Fruit fly (Drosophila melanogaster) whole organism, embryonic: ENCODE data around the gene retinin.

Experiments used
- Asciz ChIP-seq: fragments of 200-800 bp; sonication (Bioruptor generic); optimal IDR thresholded peaks from 2 replicates; lab custom pipeline; 2017; ENCODE audit warnings: missing biosample characterization, mild to moderate bottlenecking, missing genetic modification characterization, missing genetic modification reagents
- Atf6 ChIP-seq: fragments of 200-800 bp; sonication (Bioruptor generic); IDR thresholded peaks from 2 replicates; pipeline ENCODE4 v1.3.6; 2022; ENCODE audit warnings: missing biosample characterization, missing genetic modification characterization
- CG1024 ChIP-seq: fragments of 200-800 bp; sonication (Bioruptor generic); IDR thresholded peaks from 2 replicates; pipeline ENCODE4 v1.3.6; 2022; ENCODE audit warnings: missing biosample characterization, missing genetic modification characterization
- CG10654 ChIP-seq: fragments of 200-800 bp; sonication (Bioruptor generic); optimal IDR thresholded peaks from 2 replicates; lab custom pipeline; 2016; ENCODE audit warnings: missing biosample characterization, missing genetic modification characterization
- CG13287 ChIP-seq: fragments of 200-800 bp; sonication (Bioruptor generic); IDR thresholded peaks from 2 replicates; pipeline ENCODE4 v1.3.6; 2022; ENCODE audit warnings: missing biosample characterization, missing genetic modification characterization; ENCODE audit not compliant: partially characterized antibody
- CG13894 ChIP-seq: fragments of 200-800 bp; sonication (Bioruptor generic); optimal IDR thresholded peaks from 3 replicates; lab custom pipeline; 2018; ENCODE audit warnings: missing biosample characterization, mild to moderate bottlenecking, missing genetic modification characterization, moderate library complexity
- CG14860 ChIP-seq: fragments of 200-800 bp; sonication (Bioruptor generic); IDR thresholded peaks from 3 replicates; pipeline ENCODE4 v1.3.6; 2022; ENCODE audit warnings: missing biosample characterization, missing genetic modification characterization; ENCODE audit not compliant: partially characterized antibody
- CG15696 ChIP-seq: fragments of 200-800 bp; sonication (Bioruptor generic); optimal IDR thresholded peaks from 2 replicates; lab custom pipeline; 2019; ENCODE audit warnings: missing biosample characterization, mild to moderate bottlenecking, missing genetic modification characterization, moderate library complexity
- CG1603 ChIP-seq: fragments of 200-800 bp; sonication (Bioruptor generic); optimal IDR thresholded peaks from 2 replicates; lab custom pipeline; 2019; ENCODE audit warnings: missing biosample characterization, mild to moderate bottlenecking, missing genetic modification characterization, moderate library complexity
- CG17361 ChIP-seq: fragments of 200-800 bp; sonication (Bioruptor generic); IDR thresholded peaks from 3 replicates; pipeline ENCODE4 v1.3.6; 2022; ENCODE audit warnings: missing biosample characterization, missing genetic modification characterization
- CG34422 ChIP-seq: fragments of 200-800 bp; sonication (Bioruptor generic); IDR thresholded peaks from 3 replicates; pipeline ENCODE4 v1.3.6; 2022; ENCODE audit warnings: missing biosample characterization, missing genetic modification characterization
- CG7987 ChIP-seq: fragments of 200-800 bp; sonication (Bioruptor generic); optimal IDR thresholded peaks from 2 replicates; lab custom pipeline; 2018; ENCODE audit warnings: missing biosample characterization, mild to moderate bottlenecking, missing genetic modification characterization, moderate library complexity
- CG8290 ChIP-seq, 3 experiments: fragments of 200-800 bp; sonication (Bioruptor generic); optimal IDR thresholded peaks; 2 replicates each; lab custom pipeline; 2016 to 2019; ENCODE audit warnings: missing biosample characterization in 3 of 3, missing genetic modification characterization in 3 of 3, mild to moderate bottlenecking in 2 of 3, moderate library complexity in 1 of 3
- CG9876 ChIP-seq: fragments of 200-800 bp; sonication (Bioruptor generic); optimal IDR thresholded peaks from 2 replicates; lab custom pipeline; 2016; ENCODE audit warnings: missing biosample characterization, missing genetic modification characterization
- CHES-1-like ChIP-seq: fragments of 200-800 bp; sonication (Bioruptor generic); optimal IDR thresholded peaks from 2 replicates; lab custom pipeline; 2016; ENCODE audit warnings: missing biosample characterization, missing genetic modification characterization
- CoRest ChIP-seq: fragments of 200-800 bp; sonication (Bioruptor generic); optimal IDR thresholded peaks from 3 replicates; lab custom pipeline; 2018; ENCODE audit warnings: missing biosample characterization, mild to moderate bottlenecking, missing genetic modification characterization, moderate library complexity
- CrebB ChIP-seq: fragments of 200-800 bp; sonication (Bioruptor generic); optimal IDR thresholded peaks from 3 replicates; lab custom pipeline; 2018; ENCODE audit warnings: missing biosample characterization, mild to moderate bottlenecking, missing genetic modification characterization
- Dek ChIP-seq: fragments of 200-800 bp; sonication (Bioruptor generic); optimal IDR thresholded peaks from 3 replicates; lab custom pipeline; 2019; ENCODE audit warnings: missing biosample characterization, mild to moderate bottlenecking, missing genetic modification characterization, moderate library complexity
- MTF-1 ChIP-seq: fragments of 200-800 bp; sonication (Bioruptor generic); optimal IDR thresholded peaks from 2 replicates; lab custom pipeline; 2018; ENCODE audit warnings: missing biosample characterization, mild to moderate bottlenecking, missing genetic modification characterization, borderline replicate concordance
- Med ChIP-seq: fragments of 200-800 bp; sonication (Bioruptor generic); peaks from one replicate; lab custom pipeline; 2016; ENCODE audit warnings: missing biosample characterization, missing genetic modification characterization, mild to moderate bottlenecking, inconsistent platforms, moderate library complexity
- Oli ChIP-seq: fragments of 200-800 bp; sonication (Bioruptor generic); optimal IDR thresholded peaks from 2 replicates; lab custom pipeline; 2018; ENCODE audit warnings: missing biosample characterization, mild to moderate bottlenecking, missing genetic modification characterization, moderate library complexity
- Poxn ChIP-seq: fragments of 200-800 bp; sonication (Bioruptor generic); IDR thresholded peaks from 2 replicates; pipeline ENCODE4 v1.3.6; 2022; ENCODE audit warnings: missing biosample characterization, missing genetic modification characterization
- Ptx1 ChIP-seq: fragments of 200-800 bp; sonication (Bioruptor generic); IDR thresholded peaks from 2 replicates; pipeline ENCODE4 v1.3.6; 2022; ENCODE audit warnings: missing biosample characterization, missing genetic modification characterization
- Rfx ChIP-seq: fragments of 200-800 bp; sonication (Bioruptor generic); IDR thresholded peaks from 2 replicates; pipeline ENCODE4 v1.3.6; 2022; ENCODE audit warnings: missing biosample characterization, missing genetic modification characterization
- Scr ChIP-seq: fragments of 200-800 bp; sonication (Bioruptor generic); IDR thresholded peaks from 2 replicates; pipeline ENCODE4 v1.3.6; 2022; ENCODE audit warnings: missing biosample characterization, missing genetic modification characterization; ENCODE audit not compliant: partially characterized antibody
- Stat92E ChIP-seq, 3 experiments: fragments of >200 bp in 2 of 3; fragments of 200-800 bp in 1 of 3; sonication (Bioruptor generic) in 1 of 3; optimal IDR thresholded peaks; 2 replicates each; lab custom pipeline; 2017 to 2019; ENCODE audit warnings: missing biosample characterization in 3 of 3, missing genetic modification characterization in 3 of 3, mild to moderate bottlenecking in 1 of 3, moderate library complexity in 1 of 3
- ac ChIP-seq: fragments of 200-800 bp; sonication (Bioruptor generic); optimal IDR thresholded peaks from 3 replicates; lab custom pipeline; 2017; ENCODE audit warnings: missing biosample characterization, mild to moderate bottlenecking, missing genetic modification characterization
- aop ChIP-seq: fragments of 200-800 bp; sonication (Bioruptor generic); IDR thresholded peaks from 2 replicates; pipeline ENCODE4 v1.3.6; 2022; ENCODE audit warnings: missing biosample characterization, missing genetic modification characterization
- ara ChIP-seq: fragments of 200-800 bp; sonication (Bioruptor generic); IDR thresholded peaks from 2 replicates; pipeline ENCODE4 v1.3.6; 2022; ENCODE audit warnings: missing biosample characterization, missing genetic modification characterization
- ash1 ChIP-seq: fragments of 200-800 bp; sonication (Bioruptor generic); optimal IDR thresholded peaks from 2 replicates; lab custom pipeline; 2018; ENCODE audit warnings: missing biosample characterization, mild to moderate bottlenecking, missing genetic modification characterization
- bowl ChIP-seq: fragments of 200-800 bp; sonication (Bioruptor generic); IDR thresholded peaks from 2 replicates; pipeline ENCODE4 v1.3.6; 2022; ENCODE audit warnings: missing biosample characterization, missing genetic modification characterization
- dmrt11E ChIP-seq: fragments of 200-800 bp; sonication (Bioruptor generic); optimal IDR thresholded peaks from 3 replicates; lab custom pipeline; 2018; ENCODE audit warnings: missing biosample characterization, mild to moderate bottlenecking, missing genetic modification characterization, moderate library complexity
- dpn ChIP-seq, 2 experiments: fragments of 200-800 bp; sonication (Bioruptor generic); optimal IDR thresholded peaks; 3 replicates each; lab custom pipeline; 2016; ENCODE audit warnings: missing biosample characterization in 2 of 2, missing genetic modification characterization in 2 of 2
- grn ChIP-seq: fragments of 200-800 bp; sonication (Bioruptor generic); optimal IDR thresholded peaks from 3 replicates; lab custom pipeline; 2017; ENCODE audit warnings: missing biosample characterization, missing genetic modification characterization
- gsb-n ChIP-seq: fragments of 200-800 bp; sonication (Bioruptor generic); optimal IDR thresholded peaks from 3 replicates; lab custom pipeline; 2018; ENCODE audit warnings: missing biosample characterization, mild to moderate bottlenecking, missing genetic modification characterization
- ham ChIP-seq: fragments of 200-800 bp; sonication (Bioruptor generic); IDR thresholded peaks from 2 replicates; pipeline ENCODE4 v1.3.6; 2022; ENCODE audit warnings: missing biosample characterization, missing genetic modification characterization
- lab ChIP-seq: fragments of 200-800 bp; sonication (Bioruptor generic); optimal IDR thresholded peaks from 3 replicates; lab custom pipeline; 2017; ENCODE audit warnings: missing biosample characterization, missing genetic modification characterization, mild to moderate bottlenecking, moderate library complexity, missing genetic modification reagents
- lilli ChIP-seq: fragments of 200-800 bp; sonication (Bioruptor generic); optimal IDR thresholded peaks from 3 replicates; lab custom pipeline; 2016; ENCODE audit warnings: missing biosample characterization, missing genetic modification characterization
- onecut ChIP-seq: fragments of 200-800 bp; sonication (Bioruptor generic); IDR thresholded peaks from 2 replicates; pipeline ENCODE4 v1.3.6; 2022; ENCODE audit warnings: missing biosample characterization, missing genetic modification characterization
- rib ChIP-seq: fragments of 200-800 bp; sonication (Bioruptor generic); IDR thresholded peaks from 2 replicates; pipeline ENCODE4 v1.3.6; 2022; ENCODE audit warnings: missing biosample characterization, missing genetic modification characterization
- ro ChIP-seq: fragments of 200-800 bp; sonication (Bioruptor generic); IDR thresholded peaks from 2 replicates; pipeline ENCODE4 v1.3.6; 2022; ENCODE audit warnings: missing biosample characterization, missing genetic modification characterization
- sr ChIP-seq: fragments of 200-800 bp; sonication (Bioruptor generic); IDR thresholded peaks from 3 replicates; pipeline ENCODE4 v1.3.6; 2022; ENCODE audit warnings: missing biosample characterization, missing genetic modification characterization
- trh ChIP-seq: fragments of 200-800 bp; sonication (Bioruptor generic); optimal IDR thresholded peaks from 2 replicates; lab custom pipeline; 2016; ENCODE audit warnings: missing biosample characterization, missing genetic modification characterization
- usp ChIP-seq: fragments of >200 bp; optimal IDR thresholded peaks from 2 replicates; lab custom pipeline; 2017; ENCODE audit warnings: missing biosample characterization, missing genetic modification characterization
- vnd ChIP-seq: fragments of 200-800 bp; sonication (Bioruptor generic); IDR thresholded peaks from 3 replicates; pipeline ENCODE4 v1.3.6; 2022; ENCODE audit warnings: missing biosample characterization, missing genetic modification characterization; ENCODE audit not compliant: partially characterized antibody
- vvl ChIP-seq: fragments of 200-800 bp; sonication (Bioruptor generic); IDR thresholded peaks from 2 replicates; pipeline ENCODE4 v1.3.6; 2022; ENCODE audit warnings: missing biosample characterization, missing genetic modification characterization
- wdn ChIP-seq: fragments of 200-800 bp; sonication (Bioruptor generic); IDR thresholded peaks from 2 replicates; pipeline ENCODE4 v1.3.6; 2022; ENCODE audit warnings: missing biosample characterization, missing genetic modification characterization
- wek ChIP-seq: fragments of 200-800 bp; sonication (Bioruptor generic); optimal IDR thresholded peaks from 3 replicates; lab custom pipeline; 2018; ENCODE audit warnings: missing biosample characterization, mild to moderate bottlenecking, missing genetic modification characterization, moderate library complexity
- yki ChIP-seq: fragments of >200 bp; optimal IDR thresholded peaks from 3 replicates; lab custom pipeline; 2018
- zen ChIP-seq: fragments of 200-800 bp; sonication (Bioruptor generic); optimal IDR thresholded peaks from 3 replicates; lab custom pipeline; 2018; ENCODE audit warnings: missing biosample characterization, mild to moderate bottlenecking, missing genetic modification characterization, moderate library complexity
- zfh1 ChIP-seq: fragments of 200-800 bp; sonication (Bioruptor generic); IDR thresholded peaks from 3 replicates; pipeline ENCODE4 v1.3.6; 2022; ENCODE audit warnings: missing biosample characterization, missing genetic modification characterization

Gene retinin

DNA sequence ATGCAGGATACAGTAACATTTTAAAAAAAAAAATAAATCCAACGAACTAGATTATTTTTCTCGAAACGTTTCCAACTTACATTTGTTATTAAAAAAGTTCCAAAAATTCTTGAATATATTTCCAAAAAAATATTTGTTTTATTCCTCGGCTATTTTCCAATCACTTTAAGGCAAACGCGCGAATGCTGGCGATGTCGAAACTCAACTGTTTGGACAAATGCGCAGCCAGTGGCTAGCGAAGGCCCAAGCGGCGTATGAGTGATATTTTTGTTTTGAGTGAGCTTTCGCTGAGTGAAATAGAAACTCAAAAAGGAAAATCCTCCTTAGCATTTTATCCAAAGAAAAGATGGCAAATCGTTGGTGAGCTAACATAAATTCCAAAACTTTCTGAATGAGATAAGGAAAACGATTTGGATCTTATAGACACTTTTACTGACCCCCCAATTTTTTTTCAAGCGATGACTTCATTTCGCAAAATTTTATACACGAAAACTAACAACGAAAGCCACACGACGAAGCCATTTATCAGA lies 27.6 kb downstream of the retinin start, which contains the start of gene ringer (continued):
- TF ChIP-seq CG14860 (GFP tag; lab: Robert Waterston, UW) (no peak), Atf6 (GFP tag; lab: Robert Waterston, UW) (no peak), CG34422 (GFP tag; lab: Robert Waterston, UW) (no peak), CG9876 (GFP tag; lab: Kevin White, UChicago) (no peak), grn (GFP tag; lab: Kevin White, UChicago) (no peak), CG10654 (GFP tag; lab: Kevin White, UChicago) (no peak), CG7987 (no peak), dmrt11E (no peak), vvl (GFP tag; lab: Robert Waterston, UW) (no peak), CG15696 (tag; lab: Kevin White, UChicago) (no peak), sr (GFP tag; lab: Robert Waterston, UW) (no peak), ro (GFP tag; lab: Robert Waterston, UW) (no peak), CG13894 (tag; lab: Kevin White, UChicago) (no peak), Oli (no peak), ash1 (GFP tag; lab: Kevin White, UChicago) (no peak), bowl (GFP tag; lab: Robert Waterston, UW) (no peak), CHES-1-like (GFP tag; lab: Kevin White, UChicago) (no peak), CG1024 (no peak), aop (GFP tag; lab: Robert Waterston, UW) (no peak), CrebB (tag; lab: Kevin White, UChicago) (no peak), lab (GFP tag; lab: Kevin White, UChicago) (peak; percentile 12), ham (no peak), Poxn (no peak), Asciz (GFP tag; lab: Kevin White, UChicago) (no peak), CG17361 (no peak), gsb-n (tag; lab: Kevin White, UChicago) (no peak), Stat92E (GFP tag; optimal IDR thresholded peaks at IDR 0.05; lab: Kevin White, UChicago) (no peak), ac (no peak), Med (peak; percentile 58), wdn (GFP tag; lab: Robert Waterston, UW) (no peak), zen (no peak), CoRest (no peak), yki (lab: Kevin White, UChicago) (no peak), MTF-1 (GFP tag; lab: Kevin White, UChicago) (no peak), Dek (peak; percentile 23), Rfx (GFP tag; lab: Robert Waterston, UW) (no peak), lilli (peak; percentile 31), zfh1 (GFP tag; lab: Robert Waterston, UW) (no peak), CG13287 (GFP tag; lab: Robert Waterston, UW) (no peak; the same call in 1 of the 2 replicates), Ptx1 (no peak), trh (no peak), onecut (GFP tag; lab: Robert Waterston, UW) (no peak), dpn (GFP tag; optimal IDR thresholded peaks at IDR 0.05; lab: Kevin White, UChicago) (no peak), rib (GFP tag; lab: Robert Waterston, UW) (peak; percentile 47; the same call in 1 of the 2 replicates), CG1603 (no peak), vnd (GFP tag; lab: Robert Waterston, UW) (no peak), CG8290 (GFP tag; optimal IDR thresholded peaks at IDR 0.05; lab: Kevin White, UChicago) (no peak), CG8290 (tag; optimal IDR thresholded peaks at IDR 0.05; lab: Kevin White, UChicago) (peak in 1 of 2 experiments; percentile 52), ara (GFP tag; lab: Robert Waterston, UW) (no peak), wek (GFP tag; lab: Kevin White, UChicago) (no peak), Scr (GFP tag; lab: Robert Waterston, UW) (no peak), usp (GFP tag; lab: Kevin White, UChicago) (no peak)
